Worm (Caenorhabditis elegans) whole organism, young adult: ENCODE measurements around the gene ztf-1.
A peak's percentile ranks its signal among the peaks of the same experiment; 100 is the strongest.

Experiments
- B0019.2 ChIP-seq: fragments of 200-800 bp; sonication (Bioruptor generic); conservative IDR thresholded peaks from 2 replicates; pipeline ENCODE4 v1.3.6; 2022; ENCODE audit warnings: missing genetic modification reagents, missing genetic modification characterization, missing compliant biosample characterization
- B0035.1 ChIP-seq: sonication (generic microtip); optimal IDR thresholded peaks from 2 replicates; lab custom pipeline; 2016; ENCODE audit warnings: missing genetic modification characterization, mild to moderate bottlenecking, missing compliant biosample characterization, missing genotype, missing genetic modification reagents
- B0261.1 ChIP-seq: sonication (generic microtip); optimal IDR thresholded peaks from 2 replicates; lab custom pipeline; 2016; ENCODE audit warnings: mild to moderate bottlenecking, missing genetic modification characterization, moderate library complexity, missing compliant biosample characterization
- D2030.7 ChIP-seq: fragments of 200-800 bp; sonication (Bioruptor generic); IDR thresholded peaks from 2 replicates; pipeline ENCODE4 v1.3.6; 2022; ENCODE audit warnings: missing genetic modification reagents, missing genetic modification characterization, missing compliant biosample characterization
- F33H1.4 ChIP-seq: fragments of 200-800 bp; sonication (Bioruptor generic); IDR thresholded peaks from 2 replicates; pipeline ENCODE4 v1.3.6; 2022; ENCODE audit warnings: missing genetic modification reagents, missing genetic modification characterization, missing compliant biosample characterization
- F39B2.1 ChIP-seq: fragments of 200-800 bp; sonication (Bioruptor generic); IDR thresholded peaks from 2 replicates; pipeline ENCODE4 v1.3.6; 2022; ENCODE audit warnings: missing genetic modification reagents, missing genetic modification characterization, missing compliant biosample characterization
- F49E8.2 ChIP-seq: sonication (generic microtip); optimal IDR thresholded peaks from 3 replicates; lab custom pipeline; 2017; ENCODE audit warnings: missing genetic modification characterization, mild to moderate bottlenecking, missing compliant biosample characterization, antibody characterized with exemption, moderate library complexity; ENCODE audit not compliant: insufficient read depth
- K12H6.12 ChIP-seq: fragments of 200-800 bp; sonication (Bioruptor generic); optimal IDR thresholded peaks from 2 replicates; lab custom pipeline; 2018; ENCODE audit warnings: mild to moderate bottlenecking, missing genetic modification characterization, missing compliant biosample characterization
- T07F8.4 ChIP-seq: sonication (generic microtip); optimal IDR thresholded peaks from 2 replicates; lab custom pipeline; 2016; ENCODE audit warnings: mild to moderate bottlenecking, missing genetic modification characterization, moderate library complexity, missing compliant biosample characterization
- Y53F4B.3 ChIP-seq: fragments of 200-800 bp; sonication (Bioruptor generic); IDR thresholded peaks from 2 replicates; pipeline ENCODE4 v1.3.6; 2022; ENCODE audit warnings: missing genetic modification reagents, missing genetic modification characterization, missing compliant biosample characterization
- Y56A3A.18 ChIP-seq: fragments of 200-800 bp; sonication (Bioruptor generic); IDR thresholded peaks from 2 replicates; pipeline ENCODE4 v1.3.6; 2022; ENCODE audit warnings: missing genetic modification reagents, missing genetic modification characterization, missing compliant biosample characterization
- ZK185.1 ChIP-seq: sonication (generic microtip); optimal IDR thresholded peaks from 2 replicates; lab custom pipeline; 2016; ENCODE audit warnings: mild to moderate bottlenecking, missing genetic modification characterization, missing compliant biosample characterization; ENCODE audit not compliant: poor library complexity, severe bottlenecking
- akir-1 ChIP-seq: fragments of 200-800 bp; sonication (Bioruptor generic); optimal IDR thresholded peaks from 2 replicates; lab custom pipeline; 2018; ENCODE audit warnings: mild to moderate bottlenecking, missing genetic modification characterization, moderate library complexity, missing compliant biosample characterization
- ama-1 ChIP-seq, 3 experiments: fragments of 150-350 bp in 1 of 3; sonication (generic microtip) in 2 of 3; optimal IDR thresholded peaks; 2 replicates each; lab custom pipeline; 2014 to 2018; ENCODE audit warnings: missing biosample characterization in 2 of 3, missing genetic modification characterization in 2 of 3, missing genetic modification reagents in 2 of 3
- aptf-3 ChIP-seq: fragments of 200-800 bp; sonication (Bioruptor generic); IDR thresholded peaks from 2 replicates; pipeline ENCODE4 v1.3.6; 2022; ENCODE audit warnings: missing genetic modification characterization, missing compliant biosample characterization
- attf-3 ChIP-seq: fragments of 200-800 bp; sonication (Bioruptor generic); conservative IDR thresholded peaks from 2 replicates; pipeline ENCODE4 v1.3.6; 2022; ENCODE audit warnings: missing genetic modification reagents, missing genetic modification characterization, missing compliant biosample characterization
- attf-6 ChIP-seq: fragments of 200-800 bp; sonication (Bioruptor generic); IDR thresholded peaks from 2 replicates; pipeline ENCODE4 v1.3.6; 2022; ENCODE audit warnings: missing genetic modification reagents, missing genetic modification characterization, missing compliant biosample characterization
- bed-1 ChIP-seq: fragments of 200-800 bp; sonication (Bioruptor generic); IDR thresholded peaks from 2 replicates; pipeline ENCODE4 v1.3.6; 2022; ENCODE audit warnings: missing genetic modification reagents, missing genetic modification characterization, missing compliant biosample characterization
- ccch-3 ChIP-seq: fragments of 200-800 bp; sonication (Bioruptor generic); optimal IDR thresholded peaks from 2 replicates; lab custom pipeline; 2018; ENCODE audit warnings: mild to moderate bottlenecking, missing genetic modification characterization, missing compliant biosample characterization
- cebp-1 ChIP-seq, 2 experiments: fragments of 200-800 bp in 1 of 2; sonication (Bioruptor generic) in 1 of 2; sonication (generic microtip) in 1 of 2; IDR thresholded peaks in 1 of 2; optimal IDR thresholded peaks in 1 of 2; 2 replicates each; pipeline versions ENCODE4 v1.3.6 to Lab custom; 2017 to 2022; ENCODE audit warnings: missing compliant biosample characterization in 2 of 2, missing genetic modification characterization in 2 of 2, mild to moderate bottlenecking in 1 of 2, missing genetic modification reagents in 1 of 2, moderate library complexity in 1 of 2
- ceh-58 ChIP-seq: fragments of 200-800 bp; sonication (Bioruptor generic); IDR thresholded peaks from 2 replicates; pipeline ENCODE4 v1.3.6; 2022; ENCODE audit warnings: missing genetic modification characterization, missing compliant biosample characterization
- dox-1 ChIP-seq: fragments of 200-800 bp; sonication (Bioruptor generic); IDR thresholded peaks from 2 replicates; pipeline ENCODE4 v1.3.6; 2022; ENCODE audit warnings: missing genetic modification reagents, missing genetic modification characterization, missing compliant biosample characterization
- dpff-1 ChIP-seq: sonication (generic microtip); optimal IDR thresholded peaks from 2 replicates; lab custom pipeline; 2017; ENCODE audit warnings: mild to moderate bottlenecking, missing genetic modification characterization, missing compliant biosample characterization
- dpl-1 ChIP-seq: fragments of 150-350 bp; optimal IDR thresholded peaks from 2 replicates; lab custom pipeline; 2014; ENCODE audit warnings: missing biosample characterization, missing genetic modification reagents, missing genetic modification characterization
- efl-1 ChIP-seq: fragments of 150-350 bp; optimal IDR thresholded peaks from 2 replicates; lab custom pipeline; 2014; ENCODE audit warnings: missing biosample characterization, missing genetic modification reagents, missing genetic modification characterization
- egl-18 ChIP-seq: fragments of 200-800 bp; sonication (Bioruptor generic); IDR thresholded peaks from 2 replicates; pipeline ENCODE4 v1.3.6; 2022; ENCODE audit warnings: missing genetic modification reagents, missing genetic modification characterization, missing compliant biosample characterization
- hmg-1.2 ChIP-seq: fragments of 200-800 bp; sonication (Bioruptor generic); IDR thresholded peaks from 2 replicates; pipeline ENCODE4 v1.3.6; 2022; ENCODE audit warnings: missing genetic modification reagents, missing genetic modification characterization, missing compliant biosample characterization
- hmg-20 ChIP-seq: fragments of 200-800 bp; sonication (Bioruptor generic); IDR thresholded peaks from 2 replicates; pipeline ENCODE4 v1.3.6; 2022; ENCODE audit warnings: missing genetic modification reagents, missing genetic modification characterization, missing compliant biosample characterization
- hsf-1 ChIP-seq: fragments of 200-800 bp; sonication (Bioruptor generic); IDR thresholded peaks from 2 replicates; pipeline ENCODE4 v1.3.6; 2022; ENCODE audit warnings: missing genetic modification reagents, missing genetic modification characterization, missing compliant biosample characterization
- lin-35 ChIP-seq, 3 experiments: fragments of 150-350 bp in 2 of 3; sonication (generic microtip) in 1 of 3; optimal IDR thresholded peaks; 2 replicates each; lab custom pipeline; 2014 to 2018; ENCODE audit warnings: missing biosample characterization in 3 of 3, missing genetic modification characterization in 3 of 3, missing genetic modification reagents in 3 of 3
- lin-40 ChIP-seq: sonication (generic microtip); optimal IDR thresholded peaks from 2 replicates; lab custom pipeline; 2016; ENCODE audit warnings: missing genetic modification characterization, mild to moderate bottlenecking, missing compliant biosample characterization, missing genotype, missing genetic modification reagents
- lin-54 ChIP-seq: fragments of 200-800 bp; sonication (Bioruptor generic); optimal IDR thresholded peaks from 2 replicates; lab custom pipeline; 2018; ENCODE audit warnings: mild to moderate bottlenecking, missing genetic modification characterization, missing compliant biosample characterization
- mcd-1 ChIP-seq: fragments of 200-800 bp; sonication (Bioruptor generic); IDR thresholded peaks from 2 replicates; pipeline ENCODE4 v1.3.6; 2022; ENCODE audit warnings: missing genetic modification reagents, missing genetic modification characterization, missing compliant biosample characterization
- mxl-1 ChIP-seq: sonication (generic microtip); optimal IDR thresholded peaks from 2 replicates; lab custom pipeline; 2016; ENCODE audit warnings: missing genetic modification characterization, missing compliant biosample characterization
- pbrm-1 ChIP-seq: fragments of 200-800 bp; sonication (Bioruptor generic); IDR thresholded peaks from 2 replicates; pipeline ENCODE4 v1.3.6; 2022; ENCODE audit warnings: missing genetic modification reagents, missing genetic modification characterization, missing compliant biosample characterization
- rcor-1 ChIP-seq: fragments of 200-800 bp; sonication (Bioruptor generic); IDR thresholded peaks from 2 replicates; pipeline ENCODE4 v1.3.6; 2022; ENCODE audit warnings: missing genetic modification reagents, missing genetic modification characterization, missing compliant biosample characterization
- sea-2 ChIP-seq: fragments of 200-800 bp; sonication (Bioruptor generic); IDR thresholded peaks from 2 replicates; pipeline ENCODE4 v1.3.6; 2022; ENCODE audit warnings: missing genetic modification characterization, missing compliant biosample characterization
- snpc-1.1 ChIP-seq: sonication (generic microtip); optimal IDR thresholded peaks from 2 replicates; lab custom pipeline; 2017; ENCODE audit warnings: missing genetic modification characterization, mild to moderate bottlenecking, missing compliant biosample characterization, antibody characterized with exemption, moderate library complexity, missing genotype, missing genetic modification reagents; ENCODE audit not compliant: insufficient read depth
- snpc-1.3 ChIP-seq: sonication (generic microtip); optimal IDR thresholded peaks from 2 replicates; lab custom pipeline; 2017; ENCODE audit warnings: missing genetic modification characterization, mild to moderate bottlenecking, missing compliant biosample characterization, antibody characterized with exemption, moderate library complexity, missing genotype, missing genetic modification reagents; ENCODE audit not compliant: insufficient read depth
- snpc-3.4 ChIP-seq: sonication (generic microtip); optimal IDR thresholded peaks from 2 replicates; lab custom pipeline; 2017; ENCODE audit warnings: missing genetic modification characterization, mild to moderate bottlenecking, missing compliant biosample characterization, antibody characterized with exemption, moderate library complexity, missing genotype, missing genetic modification reagents
- somi-1 ChIP-seq: fragments of 200-800 bp; sonication (Bioruptor generic); optimal IDR thresholded peaks from 2 replicates; lab custom pipeline; 2018; ENCODE audit warnings: mild to moderate bottlenecking, missing genetic modification characterization, missing compliant biosample characterization
- tbp1 ChIP-seq: fragments of 200-800 bp; sonication (Bioruptor generic); optimal IDR thresholded peaks from 2 replicates; lab custom pipeline; 2018; ENCODE audit warnings: mild to moderate bottlenecking, missing genetic modification characterization, missing compliant biosample characterization
- unc-130 ChIP-seq: sonication (generic microtip); optimal IDR thresholded peaks from 2 replicates; lab custom pipeline; 2016; ENCODE audit warnings: missing genetic modification reagents, missing genetic modification characterization, missing compliant biosample characterization
- unc-62 ChIP-seq: fragments of 150-350 bp; optimal IDR thresholded peaks from 2 replicates; lab custom pipeline; 2014; ENCODE audit warnings: missing biosample characterization, missing genetic modification reagents, missing genetic modification characterization
- ztf-18 ChIP-seq: sonication (generic microtip); optimal IDR thresholded peaks from 2 replicates; lab custom pipeline; 2016; ENCODE audit warnings: missing genotype, mild to moderate bottlenecking, missing genetic modification characterization, missing compliant biosample characterization
- ztf-28 ChIP-seq: fragments of 200-800 bp; sonication (Bioruptor generic); IDR thresholded peaks from 2 replicates; pipeline ENCODE4 v1.3.6; 2022; ENCODE audit warnings: missing genetic modification reagents, missing genetic modification characterization, missing compliant biosample characterization

The ztf-1 gene

ce11 chrIII:8767889-8768361 is 24.2 kb downstream of the ztf-1 start, which contains the start of gene mtss-1 (continued):
- TF ChIP-seq D2030.7 (GFP tag; lab: Robert Waterston, UW) (0 out of 2 replicates have a peak, but pooled peaks have one; percentile 17), efl-1 (no peak), attf-6 (GFP tag; lab: Robert Waterston, UW) (no peak), snpc-1.3 (tag; lab: Kevin White, UChicago) (peak; percentile 84), ceh-58 (no peak), F49E8.2 (tag; lab: Kevin White, UChicago) (peak; percentile 9), bed-1 (GFP tag; lab: Robert Waterston, UW) (no peak), B0261.1 (tag; lab: Kevin White, UChicago) (no peak), K12H6.12 (no peak), mcd-1 (GFP tag; lab: Robert Waterston, UW) (peak; percentile 54), snpc-3.4 (peak; percentile 44), ama-1 (optimal IDR thresholded peaks at IDR 0.05; lab: Kevin White, UChicago) (no peak), ama-1 (GFP tag; optimal IDR thresholded peaks at IDR 0.05; lab: Kevin White, UChicago) (no peak), tbp1 (GFP tag; lab: Kevin White, UChicago) (peak; percentile 30), lin-54 (GFP tag; lab: Kevin White, UChicago) (peak; percentile 30), ztf-18 (tag; lab: Kevin White, UChicago) (peak; percentile 61), Y53F4B.3 (no peak), F33H1.4 (GFP tag; lab: Robert Waterston, UW) (peak; percentile 56), hmg-20 (no peak), ccch-3 (GFP tag; lab: Kevin White, UChicago) (no peak), hsf-1 (GFP tag; lab: Robert Waterston, UW) (no peak), dpff-1 (tag; lab: Kevin White, UChicago) (no peak), somi-1 (GFP tag; lab: Kevin White, UChicago) (no peak), sea-2 (GFP tag; lab: Robert Waterston, UW) (no peak), dox-1 (GFP tag; lab: Robert Waterston, UW) (peak; percentile 61), rcor-1 (no peak; the same call in 1 of the 2 replicates), mxl-1 (tag; lab: Kevin White, UChicago) (no peak), hmg-1.2 (GFP tag; lab: Robert Waterston, UW) (peak; percentile 35; the same call in 1 of the 2 replicates), Y56A3A.18 (GFP tag; lab: Robert Waterston, UW) (no peak), akir-1 (no peak), attf-3 (GFP tag; lab: Robert Waterston, UW) (0 out of 2 replicates have a peak, but pooled peaks have one; percentile 23), B0019.2 (GFP tag; lab: Robert Waterston, UW) (no peak), lin-35 (GFP tag; optimal IDR thresholded peaks at IDR 0.05; lab: Kevin White, UChicago) (peak in 1 of 3 experiments; percentile 15), cebp-1 (GFP tag; IDR thresholded peaks at IDR 0.05; lab: Robert Waterston, UW) (no peak), cebp-1 (tag; optimal IDR thresholded peaks at IDR 0.05; lab: Kevin White, UChicago) (peak; percentile 62), unc-62 (GFP tag; lab: Kevin White, UChicago) (no peak), egl-18 (GFP tag; lab: Robert Waterston, UW) (no peak), F39B2.1 (GFP tag; lab: Robert Waterston, UW) (no peak), ZK185.1 (tag; lab: Kevin White, UChicago) (peak; percentile 16), pbrm-1 (GFP tag; lab: Robert Waterston, UW) (peak; percentile 29; the same call in 1 of the 2 replicates), lin-40 (tag; lab: Kevin White, UChicago) (peak; percentile 29), ztf-28 (GFP tag; lab: Robert Waterston, UW) (no peak), B0035.1 (tag; lab: Kevin White, UChicago) (no peak), unc-130 (peak; percentile 8), T07F8.4 (tag; lab: Kevin White, UChicago) (no peak), aptf-3 (GFP tag; lab: Robert Waterston, UW) (no peak), snpc-1.1 (tag; lab: Kevin White, UChicago) (peak; percentile 11), dpl-1 (GFP tag; lab: Kevin White, UChicago) (no peak)
